Worm (Caenorhabditis elegans): ENCODE measurements around the gene srw-12.
"Not testable (repeated sequence)": the region's sequence is repeated elsewhere in the genome, so short reads cannot be mapped to it uniquely, and the experiment has no call there.

srw-12 gene

ce11 chrV:15259904-15260303 is 21.5 kb upstream of the srw-12 start, which contains the start of gene M01B2.8:
Gene M01B2.8 (plus strand): TSS chrV:15260204.
- TF ChIP-seq mab-5 (tag; optimal IDR thresholded peaks at IDR 0.05) (no peak), unc-39 (tag; optimal IDR thresholded peaks at IDR 0.05) (no peak), lin-39 (tag; optimal IDR thresholded peaks at IDR 0.05) (no peak), ztf-4 (tag; optimal IDR thresholded peaks at IDR 0.05) (no peak), sma-9 (GFP tag; optimal IDR thresholded peaks at IDR 0.05) (no peak), sma-9 (tag; optimal IDR thresholded peaks at IDR 0.05) (no peak), unc-55 (GFP tag; optimal IDR thresholded peaks at IDR 0.05) (no peak), Y55F3AM.14 (GFP tag; optimal IDR thresholded peaks at IDR 0.05) (no peak), sma-3 (GFP tag; optimal IDR thresholded peaks at IDR 0.05) (no peak)

ce11 chrV:15259049-15259448 is 20.6 kb upstream of the srw-12 start, which contains the start of gene srsx-37:
Gene srsx-37 (minus strand): TSS chrV:15259149.
- TF ChIP-seq nhr-77 (tag; optimal IDR thresholded peaks at IDR 0.05) (no peak), dmd-4 (tag; optimal IDR thresholded peaks at IDR 0.05) (no peak), unc-39 (tag; optimal IDR thresholded peaks at IDR 0.05) (no peak), nhr-11 (tag; optimal IDR thresholded peaks at IDR 0.05) (no peak), lin-13 (GFP tag; optimal IDR thresholded peaks at IDR 0.05) (no peak), nhr-237 (tag; optimal IDR thresholded peaks at IDR 0.05) (no peak), sem-4 (tag; optimal IDR thresholded peaks at IDR 0.05) (no peak), blmp-1 (tag; optimal IDR thresholded peaks at IDR 0.05; ENCODE audit: insufficient read depth) (no peak), ama-1 (optimal IDR thresholded peaks at IDR 0.05) (no peak), mbf-1 (tag; optimal IDR thresholded peaks at IDR 0.05) (no peak), ztf-4 (tag; optimal IDR thresholded peaks at IDR 0.05) (no peak), ZK546.5 (tag; optimal IDR thresholded peaks at IDR 0.05) (no peak), nhr-10 (tag; optimal IDR thresholded peaks at IDR 0.05) (no peak), lin-11 (tag; optimal IDR thresholded peaks at IDR 0.05) (no peak)

- not testable (repeated sequence) for TF ChIP-seq mdl-1, nhr-237, nhr-11 (tag; optimal IDR thresholded peaks at IDR 0.05)
Observed at ce11 chrV:15256669-15257068, 18.2 kb upstream of the srw-12 start, which contains the start of gene srsx-39. Gene srsx-39 (minus strand): TSS chrV:15256769.

ce11 chrV:15253529-15253928 is 15.1 kb upstream of the srw-12 start, which contains the start of gene srbc-75:
Gene srbc-75 (plus strand): TSS chrV:15253829.
- TF ChIP-seq aly-2 (tag; optimal IDR thresholded peaks at IDR 0.05) = no peak
- TF ChIP-seq fos-1 (tag; optimal IDR thresholded peaks at IDR 0.05) = no peak
- TF ChIP-seq snpc-4 (tag; optimal IDR thresholded peaks at IDR 0.05) = no peak
- TF ChIP-seq unc-55 (GFP tag; optimal IDR thresholded peaks at IDR 0.05) = no peak
- no peak for TF ChIP-seq R02D3.7 (tag; optimal IDR thresholded peaks at IDR 0.05)
- TF ChIP-seq lin-13 (GFP tag; optimal IDR thresholded peaks at IDR 0.05) = no peak
- TF ChIP-seq ztf-4 (tag; optimal IDR thresholded peaks at IDR 0.05) = no peak
- no peak for TF ChIP-seq nhr-6 (tag; optimal IDR thresholded peaks at IDR 0.05)
- TF ChIP-seq blmp-1 (tag; optimal IDR thresholded peaks at IDR 0.05; ENCODE audit: insufficient read depth) = no peak
- no peak for TF ChIP-seq egl-27 (tag; optimal IDR thresholded peaks at IDR 0.05)
- no peak for TF ChIP-seq dmd-4 (tag; optimal IDR thresholded peaks at IDR 0.05)
- TF ChIP-seq elt-3 (tag; optimal IDR thresholded peaks at IDR 0.05) = no peak
- no peak for TF ChIP-seq crh-2 (tag; optimal IDR thresholded peaks at IDR 0.05)
- TF ChIP-seq lsy-2 (tag; optimal IDR thresholded peaks at IDR 0.05) = no peak
- no peak for TF ChIP-seq unc-62 (GFP tag; optimal IDR thresholded peaks at IDR 0.05)

- TF ChIP-seq elt-1 (tag; optimal IDR thresholded peaks at IDR 0.05) (no peak), elt-3 (tag; optimal IDR thresholded peaks at IDR 0.05) (no peak), dmd-4 (tag; optimal IDR thresholded peaks at IDR 0.05) (no peak), C34F6.9 (tag; optimal IDR thresholded peaks at IDR 0.05) (no peak), lin-13 (GFP tag; optimal IDR thresholded peaks at IDR 0.05) (no peak), mbf-1 (tag; optimal IDR thresholded peaks at IDR 0.05) (no peak), Y55F3AM.14 (GFP tag; optimal IDR thresholded peaks at IDR 0.05) (no peak), nhr-11 (tag; optimal IDR thresholded peaks at IDR 0.05) (no peak), gmeb-1 (tag; optimal IDR thresholded peaks at IDR 0.05) (no peak), fos-1 (tag; optimal IDR thresholded peaks at IDR 0.05) (no peak), egl-27 (tag; optimal IDR thresholded peaks at IDR 0.05) (no peak), nhr-23 (tag; optimal IDR thresholded peaks at IDR 0.05) (no peak), alr-1 (tag; optimal IDR thresholded peaks at IDR 0.05) (no peak), aly-2 (tag; optimal IDR thresholded peaks at IDR 0.05) (no peak)
Observed at ce11 chrV:15252082-15252481, 13.6 kb upstream of the srw-12 start, which contains the start of gene srbc-76. Gene srbc-76 (plus strand): TSS chrV:15252382.
